Fruit fly (Drosophila melanogaster) whole organism, embryonic: ENCODE data around the gene Ada1-2.
A peak's percentile ranks its signal among the peaks of the same experiment; 100 is the strongest.

Experiments
- Asciz ChIP-seq: fragments of 200-800 bp; sonication (Bioruptor generic); optimal IDR thresholded peaks from 2 replicates; lab custom pipeline; 2017; ENCODE audit warnings: missing biosample characterization, mild to moderate bottlenecking, missing genetic modification characterization, missing genetic modification reagents
- B-H2 ChIP-seq: fragments of 200-800 bp; sonication (Bioruptor generic); optimal IDR thresholded peaks from 2 replicates; lab custom pipeline; 2018; ENCODE audit warnings: missing biosample characterization, mild to moderate bottlenecking, missing genetic modification characterization
- Bdp1 ChIP-seq: fragments of 200-800 bp; sonication (Bioruptor generic); optimal IDR thresholded peaks from 3 replicates; lab custom pipeline; 2016; ENCODE audit warnings: missing biosample characterization, missing genetic modification characterization
- CG10462 ChIP-seq: fragments of 200-800 bp; sonication (Bioruptor generic); optimal IDR thresholded peaks from 2 replicates; lab custom pipeline; 2016; ENCODE audit warnings: missing biosample characterization, missing genetic modification characterization
- CG10543 ChIP-seq: fragments of 200-800 bp; sonication (Bioruptor generic); optimal IDR thresholded peaks from 3 replicates; lab custom pipeline; 2017; ENCODE audit warnings: missing biosample characterization, mild to moderate bottlenecking, missing genetic modification characterization, moderate library complexity
- CG11093 ChIP-seq: fragments of 200-800 bp; sonication (Bioruptor generic); IDR thresholded peaks from 3 replicates; pipeline ENCODE4 v1.3.6; 2022; ENCODE audit warnings: missing biosample characterization, missing genetic modification characterization
- CG11696 ChIP-seq: fragments of 200-800 bp; sonication (Bioruptor generic); IDR thresholded peaks from 2 replicates; pipeline ENCODE4 v1.3.6; 2022; ENCODE audit warnings: missing biosample characterization, missing genetic modification characterization
- CG12659 ChIP-seq: fragments of 200-800 bp; sonication (Bioruptor generic); optimal IDR thresholded peaks from 3 replicates; lab custom pipeline; 2017; ENCODE audit warnings: mild to moderate bottlenecking, missing biosample characterization, missing genetic modification reagents, missing genetic modification characterization
- CG12769 ChIP-seq: fragments of 200-800 bp; sonication (Bioruptor generic); optimal IDR thresholded peaks from 2 replicates; lab custom pipeline; 2019; ENCODE audit warnings: missing biosample characterization, mild to moderate bottlenecking, missing genetic modification characterization, moderate library complexity
- CG15269 ChIP-seq: fragments of 200-800 bp; sonication (Bioruptor generic); optimal IDR thresholded peaks from 2 replicates; lab custom pipeline; 2018; ENCODE audit warnings: missing biosample characterization, mild to moderate bottlenecking, missing genetic modification characterization, moderate library complexity
- CG15696 ChIP-seq: fragments of 200-800 bp; sonication (Bioruptor generic); optimal IDR thresholded peaks from 2 replicates; lab custom pipeline; 2019; ENCODE audit warnings: missing biosample characterization, mild to moderate bottlenecking, missing genetic modification characterization, moderate library complexity
- CG2889 ChIP-seq: fragments of 200-800 bp; sonication (Bioruptor generic); IDR thresholded peaks from 3 replicates; pipeline ENCODE4 v1.3.6; 2022; ENCODE audit warnings: missing biosample characterization, missing genetic modification characterization
- CG3163 ChIP-seq: fragments of 200-800 bp; sonication (Bioruptor generic); optimal IDR thresholded peaks from 3 replicates; lab custom pipeline; 2016; ENCODE audit warnings: missing biosample characterization, missing genetic modification characterization
- CG32772 ChIP-seq: fragments of 200-800 bp; sonication (Bioruptor generic); IDR thresholded peaks from 2 replicates; pipeline ENCODE4 v1.3.6; 2022; ENCODE audit warnings: missing biosample characterization, missing genetic modification characterization
- CG7745 ChIP-seq: fragments of 200-800 bp; sonication (Bioruptor generic); optimal IDR thresholded peaks from 2 replicates; lab custom pipeline; 2018; ENCODE audit warnings: missing biosample characterization, mild to moderate bottlenecking, missing genetic modification characterization, moderate library complexity
- CG7786 ChIP-seq: fragments of 200-800 bp; sonication (Bioruptor generic); optimal IDR thresholded peaks from 2 replicates; lab custom pipeline; 2016; ENCODE audit warnings: missing biosample characterization, missing genetic modification characterization
- CkIIα-i1 ChIP-seq: fragments of 200-800 bp; sonication (Bioruptor generic); IDR thresholded peaks from 2 replicates; pipeline ENCODE4 v1.3.6; 2022; ENCODE audit warnings: missing biosample characterization, missing genetic modification characterization
- D19B ChIP-seq: fragments of 200-800 bp; sonication (Bioruptor generic); optimal IDR thresholded peaks from 2 replicates; lab custom pipeline; 2017; ENCODE audit warnings: missing biosample characterization, mild to moderate bottlenecking, missing genetic modification characterization
- Gug ChIP-seq: fragments of 200-800 bp; sonication (Bioruptor generic); IDR thresholded peaks from 4 replicates; pipeline ENCODE4 v1.3.6; 2022; ENCODE audit warnings: missing biosample characterization, missing genetic modification characterization
- Mad ChIP-seq: fragments of 200-800 bp; sonication (Bioruptor generic); optimal IDR thresholded peaks from 2 replicates; lab custom pipeline; 2016; ENCODE audit warnings: missing biosample characterization, missing genetic modification characterization
- Myb ChIP-seq: fragments of 200-800 bp; sonication (Bioruptor generic); optimal IDR thresholded peaks from 2 replicates; lab custom pipeline; 2016; ENCODE audit warnings: missing biosample characterization, missing genetic modification characterization
- NC2β ChIP-seq: fragments of 200-800 bp; sonication (Bioruptor generic); optimal IDR thresholded peaks from 2 replicates; lab custom pipeline; 2016; ENCODE audit warnings: missing biosample characterization, missing genetic modification characterization
- Nf-YB ChIP-seq: fragments of 200-800 bp; sonication (Bioruptor generic); optimal IDR thresholded peaks from 3 replicates; lab custom pipeline; 2019; ENCODE audit warnings: missing biosample characterization, mild to moderate bottlenecking, missing genetic modification characterization, moderate library complexity
- Side ChIP-seq: fragments of 200-800 bp; sonication (Bioruptor generic); optimal IDR thresholded peaks from 2 replicates; lab custom pipeline; 2016; ENCODE audit warnings: missing biosample characterization, missing genetic modification characterization
- Sox102F ChIP-seq: fragments of 200-800 bp; sonication (Bioruptor generic); optimal IDR thresholded peaks from 2 replicates; lab custom pipeline; 2018; ENCODE audit warnings: missing biosample characterization, mild to moderate bottlenecking, missing genetic modification characterization, moderate library complexity
- Sry-β ChIP-seq: fragments of 200-800 bp; sonication (Bioruptor generic); optimal IDR thresholded peaks from 2 replicates; lab custom pipeline; 2018; ENCODE audit warnings: missing biosample characterization, mild to moderate bottlenecking, missing genetic modification characterization, moderate library complexity
- Taf1 ChIP-seq: fragments of 200-800 bp; sonication (Bioruptor generic); IDR thresholded peaks from 2 replicates; pipeline ENCODE4 v1.3.6; 2022; ENCODE audit warnings: missing biosample characterization, missing genetic modification characterization
- Xbp1 ChIP-seq: fragments of 200-800 bp; sonication (Bioruptor generic); optimal IDR thresholded peaks from 3 replicates; lab custom pipeline; 2016; ENCODE audit warnings: missing biosample characterization, mild to moderate bottlenecking, missing genetic modification characterization
- ash1 ChIP-seq: fragments of 200-800 bp; sonication (Bioruptor generic); optimal IDR thresholded peaks from 2 replicates; lab custom pipeline; 2018; ENCODE audit warnings: missing biosample characterization, mild to moderate bottlenecking, missing genetic modification characterization
- bowl ChIP-seq: fragments of 200-800 bp; sonication (Bioruptor generic); IDR thresholded peaks from 2 replicates; pipeline ENCODE4 v1.3.6; 2022; ENCODE audit warnings: missing biosample characterization, missing genetic modification characterization
- cato ChIP-seq: fragments of 200-800 bp; sonication (Bioruptor generic); optimal IDR thresholded peaks from 2 replicates; lab custom pipeline; 2016; ENCODE audit warnings: missing biosample characterization, missing genetic modification characterization, borderline replicate concordance
- chif ChIP-seq, 2 experiments: fragments of 200-800 bp; sonication (Bioruptor generic); optimal IDR thresholded peaks; 3 replicates each; lab custom pipeline; 2016; ENCODE audit warnings: missing biosample characterization in 2 of 2, missing genetic modification characterization in 2 of 2
- chn ChIP-seq: fragments of 200-800 bp; sonication (Bioruptor generic); optimal IDR thresholded peaks from 2 replicates; lab custom pipeline; 2016; ENCODE audit warnings: missing biosample characterization, missing genetic modification characterization
- corto ChIP-seq: fragments of 200-800 bp; sonication (Bioruptor generic); optimal IDR thresholded peaks from 2 replicates; lab custom pipeline; 2016; ENCODE audit warnings: missing biosample characterization, mild to moderate bottlenecking, missing genetic modification characterization, moderate library complexity
- crc ChIP-seq: fragments of 200-800 bp; sonication (Bioruptor generic); optimal IDR thresholded peaks from 2 replicates; lab custom pipeline; 2016; ENCODE audit warnings: missing biosample characterization, missing genetic modification characterization
- esg ChIP-seq: fragments of 200-800 bp; sonication (Bioruptor generic); conservative IDR thresholded peaks from 2 replicates; pipeline ENCODE4 v1.3.6; 2022; ENCODE audit warnings: missing biosample characterization, missing genetic modification characterization
- fd102C ChIP-seq: fragments of 200-800 bp; sonication (Bioruptor generic); optimal IDR thresholded peaks from 2 replicates; lab custom pipeline; 2018; ENCODE audit warnings: missing biosample characterization, mild to moderate bottlenecking, missing genetic modification characterization, moderate library complexity
- gro ChIP-seq: fragments of 200-800 bp; sonication (Bioruptor generic); optimal IDR thresholded peaks from 2 replicates; lab custom pipeline; 2016; ENCODE audit warnings: missing biosample characterization, missing genetic modification characterization
- h ChIP-seq: fragments of >200 bp; optimal IDR thresholded peaks from 2 replicates; lab custom pipeline; 2017
- her ChIP-seq: fragments of 200-800 bp; sonication (Bioruptor generic); optimal IDR thresholded peaks from 2 replicates; lab custom pipeline; 2016; ENCODE audit warnings: missing biosample characterization, missing genetic modification characterization
- hkb ChIP-seq, 2 experiments: fragments of 200-800 bp in 1 of 2; fragments of >200 bp in 1 of 2; sonication (Bioruptor generic) in 1 of 2; IDR thresholded peaks in 1 of 2; optimal IDR thresholded peaks in 1 of 2; 2 replicates each; pipeline versions ENCODE4 v1.3.6 to Lab custom; 2017 to 2022; ENCODE audit warnings: missing biosample characterization in 1 of 2, missing genetic modification characterization in 1 of 2
- jing ChIP-seq: fragments of 200-800 bp; sonication (Bioruptor generic); optimal IDR thresholded peaks from 2 replicates; lab custom pipeline; 2018; ENCODE audit warnings: missing biosample characterization, mild to moderate bottlenecking, missing genetic modification characterization
- kay ChIP-seq: fragments of 200-800 bp; sonication (Bioruptor generic); optimal IDR thresholded peaks from 2 replicates; lab custom pipeline; 2016; ENCODE audit warnings: missing biosample characterization, missing genetic modification characterization
- kni ChIP-seq: fragments of 200-800 bp; sonication (Bioruptor generic); optimal IDR thresholded peaks from 3 replicates; lab custom pipeline; 2017; ENCODE audit warnings: mild to moderate bottlenecking, missing biosample characterization, missing genetic modification reagents, missing genetic modification characterization
- pan ChIP-seq, 4 experiments: fragments of >200 bp in 3 of 4; fragments of 200-800 bp in 1 of 4; sonication (Bioruptor generic) in 1 of 4; optimal IDR thresholded peaks in 3 of 4; IDR thresholded peaks in 1 of 4; 2 replicates each; pipeline versions ENCODE4 v1.3.6 to Lab custom; 2017 to 2022; ENCODE audit warnings: missing biosample characterization in 2 of 4, missing genetic modification characterization in 2 of 4, mixed read lengths in 1 of 4
- pzg ChIP-seq: fragments of 200-800 bp; sonication (Bioruptor generic); optimal IDR thresholded peaks from 3 replicates; lab custom pipeline; 2018; ENCODE audit warnings: missing biosample characterization, mild to moderate bottlenecking, missing genetic modification characterization, moderate library complexity
- run ChIP-seq: fragments of 200-800 bp; sonication (Bioruptor generic); optimal IDR thresholded peaks from 3 replicates; lab custom pipeline; 2018; ENCODE audit warnings: missing biosample characterization, mild to moderate bottlenecking, missing genetic modification characterization
- salm ChIP-seq: fragments of 200-800 bp; sonication (Bioruptor generic); optimal IDR thresholded peaks from 2 replicates; lab custom pipeline; 2018; ENCODE audit warnings: missing biosample characterization, mild to moderate bottlenecking, missing genetic modification characterization
- sisA ChIP-seq: fragments of 200-800 bp; sonication (Bioruptor generic); IDR thresholded peaks from 2 replicates; pipeline ENCODE4 v1.3.6; 2022; ENCODE audit warnings: missing biosample characterization, missing genetic modification characterization
- ssp ChIP-seq: fragments of 200-800 bp; sonication (Bioruptor generic); IDR thresholded peaks from 2 replicates; pipeline ENCODE4 v1.3.6; 2022; ENCODE audit warnings: missing biosample characterization, missing genetic modification characterization
- zfh2 ChIP-seq: fragments of 200-800 bp; sonication (Bioruptor generic); optimal IDR thresholded peaks from 2 replicates; lab custom pipeline; 2016; ENCODE audit warnings: missing biosample characterization, missing genetic modification characterization

The Ada1-2 gene

dm6 chr2L:11949917-11950316 is 42.8 kb upstream of the Ada1-2 start (continued):
- no peak for TF ChIP-seq kay (GFP tag; lab: Kevin White, UChicago)
- no peak for TF ChIP-seq her (GFP tag; lab: Kevin White, UChicago)
- TF ChIP-seq CG12769 (tag; lab: Kevin White, UChicago), result peak; percentile 4
- no peak for TF ChIP-seq cato (GFP tag; lab: Kevin White, UChicago)
- no peak for TF ChIP-seq Asciz (GFP tag; lab: Kevin White, UChicago)
- TF ChIP-seq CG15696, result peak; percentile 35
- TF ChIP-seq pzg (GFP tag; lab: Kevin White, UChicago), result no peak
- no peak for TF ChIP-seq gro
- TF ChIP-seq bowl, result no peak
- no peak for TF ChIP-seq hkb (optimal IDR thresholded peaks at IDR 0.05; lab: Kevin White, UChicago)
- TF ChIP-seq hkb (GFP tag; IDR thresholded peaks at IDR 0.05; lab: Robert Waterston, UW), result peak; percentile 71
- TF ChIP-seq Side (GFP tag; lab: Kevin White, UChicago), result no peak
- no peak for TF ChIP-seq CG11093
- TF ChIP-seq salm, result no peak
- TF ChIP-seq corto (GFP tag; lab: Kevin White, UChicago), result no peak
- TF ChIP-seq Sox102F, result peak; percentile 67
- TF ChIP-seq Bdp1 (GFP tag; lab: Kevin White, UChicago), result no peak
- no peak for TF ChIP-seq CG7786 (GFP tag; lab: Kevin White, UChicago)
- TF ChIP-seq Mad (GFP tag; lab: Kevin White, UChicago), result peak; percentile 14
- TF ChIP-seq CG32772, result 0 out of 2 replicates have a peak, but pooled peaks have one; percentile 27
- TF ChIP-seq pan (optimal IDR thresholded peaks at IDR 0.05; lab: Kevin White, UChicago), result no peak
- TF ChIP-seq pan (GFP tag; optimal IDR thresholded peaks at IDR 0.05 in 1 of 2, IDR thresholded peaks at IDR 0.05 in 1 of 2), result peak in 1 of 2 experiments; percentile 34
- no peak for TF ChIP-seq D19B
- peak; percentile 23 for TF ChIP-seq jing
- no peak for TF ChIP-seq Taf1 (GFP tag; lab: Robert Waterston, UW)
- no peak for TF ChIP-seq kni
- peak; percentile 56 for TF ChIP-seq sisA
- no peak for TF ChIP-seq Sry-β (GFP tag; lab: Kevin White, UChicago)
- TF ChIP-seq CG11696 (GFP tag; lab: Robert Waterston, UW), result peak; percentile 54
- no peak for TF ChIP-seq run
- no peak for TF ChIP-seq Myb
- TF ChIP-seq CG15269 (tag; lab: Kevin White, UChicago), result peak; percentile 35
- TF ChIP-seq CG3163 (GFP tag; lab: Kevin White, UChicago), result no peak
- no peak for TF ChIP-seq CG12659 (GFP tag; lab: Kevin White, UChicago)
- peak; percentile 55 for TF ChIP-seq Xbp1 (GFP tag; lab: Kevin White, UChicago)
- TF ChIP-seq chn (GFP tag; lab: Kevin White, UChicago), result peak; percentile 13
- TF ChIP-seq B-H2 (GFP tag; lab: Kevin White, UChicago), result no peak
- no peak for TF ChIP-seq CG10543 (GFP tag; lab: Kevin White, UChicago)
- TF ChIP-seq zfh2 (GFP tag; lab: Kevin White, UChicago), result no peak
- no peak for TF ChIP-seq CG2889 (GFP tag; lab: Robert Waterston, UW)
- no peak for TF ChIP-seq Nf-YB (GFP tag; lab: Kevin White, UChicago)
- TF ChIP-seq CG10462 (GFP tag; lab: Kevin White, UChicago), result no peak
- peak; percentile 39 for TF ChIP-seq esg (GFP tag; lab: Robert Waterston, UW)
- TF ChIP-seq chif (GFP tag; optimal IDR thresholded peaks at IDR 0.05; lab: Kevin White, UChicago), result peak; percentile 57 to 72
- no peak for TF ChIP-seq crc (GFP tag; lab: Kevin White, UChicago)
- TF ChIP-seq h (lab: Kevin White, UChicago), result no peak
- TF ChIP-seq fd102C (GFP tag; lab: Kevin White, UChicago), result peak; percentile 22
- 0 out of 2 replicates have a peak, but pooled peaks have one; percentile 7 for TF ChIP-seq ssp (GFP tag; lab: Robert Waterston, UW)
- TF ChIP-seq NC2β (GFP tag; lab: Kevin White, UChicago), result peak; percentile 8
- no peak for TF ChIP-seq CG7745 (tag; lab: Kevin White, UChicago)
- no peak for TF ChIP-seq CkIIα-i1 (GFP tag; lab: Robert Waterston, UW)
- no peak for TF ChIP-seq ash1 (GFP tag; lab: Kevin White, UChicago)
- no peak for TF ChIP-seq Gug (GFP tag; lab: Robert Waterston, UW)
